Fruit fly (Drosophila melanogaster) whole organism, pupa: ENCODE data around the gene CG15480.

ENCODE experiments used
- Ets98B ChIP-seq: fragments of 200-800 bp; sonication (Bioruptor generic); IDR thresholded peaks from 2 replicates; pipeline ENCODE4 v1.3.6; 2022; ENCODE audit warnings: missing biosample characterization, missing genetic modification characterization
- rn ChIP-seq: fragments of 200-800 bp; sonication (Bioruptor generic); IDR thresholded peaks from 2 replicates; pipeline ENCODE4 v1.3.6; 2022; ENCODE audit warnings: missing biosample characterization, missing genetic modification characterization

The CG15480 gene

dm6 chr2L:13176123-13176522 is 49.0 kb downstream of the CG15480 start, which contains the start of gene CG43925:
CG43925 (plus strand) TSS chr2L:13176423.
- no peak for TF ChIP-seq Ets98B
- TF ChIP-seq rn (GFP tag; lab: Robert Waterston, UW), result no peak
